Worm (Caenorhabditis elegans): ENCODE data around the gene gst-17.

gst-17 gene

DNA sequence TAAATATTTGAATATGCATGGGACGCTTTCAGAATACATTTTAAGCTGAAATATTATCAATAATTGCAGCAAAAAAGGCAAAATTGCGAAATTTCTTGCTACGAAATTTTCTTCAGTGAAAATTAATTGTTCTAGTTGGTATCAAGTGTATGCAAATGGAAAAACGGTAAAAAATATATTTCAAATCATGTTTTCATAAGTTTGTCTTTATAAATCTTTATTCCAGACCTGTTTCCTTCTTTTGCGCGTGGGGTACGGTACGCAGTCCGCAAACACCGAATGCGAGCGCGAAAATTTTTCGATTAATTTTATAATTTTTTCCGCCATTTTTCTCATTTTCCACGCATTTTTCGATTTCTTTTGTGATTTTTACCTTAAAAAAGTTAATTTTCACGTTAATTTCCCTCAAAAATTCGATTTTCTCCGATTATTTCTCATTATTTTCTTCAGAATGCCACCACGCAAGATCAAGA is 34.0 kb downstream of the gst-17 start, which contains the start of the genes fbxc-23 and csc-1 (continued):
- TF ChIP-seq unc-130 (tag; optimal IDR thresholded peaks at IDR 0.05) (peak; percentile 52), zip-4 (GFP tag; optimal IDR thresholded peaks at IDR 0.05) (no peak), efl-1 (optimal IDR thresholded peaks at IDR 0.05) (peak; percentile 93 to 96), efl-1 (GFP tag; optimal IDR thresholded peaks at IDR 0.05 in 1 of 2) (peak; percentile 95 to 99), snu-23 (GFP tag; optimal IDR thresholded peaks at IDR 0.05) (peak; percentile 73), ceh-90 (tag; optimal IDR thresholded peaks at IDR 0.05) (no peak), elt-3 (tag; optimal IDR thresholded peaks at IDR 0.05) (peak in 1 of 6 experiments; percentile 67), fos-1 (tag; optimal IDR thresholded peaks at IDR 0.05) (no peak), F16B12.6 (tag; optimal IDR thresholded peaks at IDR 0.05) (peak; percentile 92), ceh-82 (tag; optimal IDR thresholded peaks at IDR 0.05) (peak; percentile 20 to 42 (median 28)), irx-1 (tag; optimal IDR thresholded peaks at IDR 0.05) (peak; percentile 53), fkh-8 (tag; optimal IDR thresholded peaks at IDR 0.05) (peak; percentile 25), pqm-1 (tag; optimal IDR thresholded peaks at IDR 0.05) (no peak), lin-35 (GFP tag; optimal IDR thresholded peaks at IDR 0.05) (peak; percentile 89 to 95), nhr-76 (tag; optimal IDR thresholded peaks at IDR 0.05) (no peak), fkh-10 (GFP tag; optimal IDR thresholded peaks at IDR 0.05) (no peak), nhr-20 (tag; optimal IDR thresholded peaks at IDR 0.05) (peak; percentile 60), unc-30 (tag; optimal IDR thresholded peaks at IDR 0.05) (no peak), nhr-77 (tag; optimal IDR thresholded peaks at IDR 0.05) (peak; percentile 21), swsn-7 (tag; optimal IDR thresholded peaks at IDR 0.05) (peak; percentile 48), grh-1 (GFP tag; IDR thresholded peaks at IDR 0.05) (peak; percentile 48; the same call in 1 of the 2 replicates), nhr-47 (tag; optimal IDR thresholded peaks at IDR 0.05) (peak; percentile 51), ets-5 (GFP tag; IDR thresholded peaks at IDR 0.05) (no peak), hpl-2 (GFP tag; optimal IDR thresholded peaks at IDR 0.05) (no peak), lsy-2 (tag; optimal IDR thresholded peaks at IDR 0.05) (peak; percentile 97 to 99), rnt-1 (tag; optimal IDR thresholded peaks at IDR 0.05) (peak; percentile 36), pag-3 (tag; optimal IDR thresholded peaks at IDR 0.05; ENCODE audit: borderline replicate concordance, insufficient read depth) (no peak), C16A3.4 (tag; optimal IDR thresholded peaks at IDR 0.05) (peak; percentile 59), aha-1 (tag; optimal IDR thresholded peaks at IDR 0.05) (no peak)

DNA sequence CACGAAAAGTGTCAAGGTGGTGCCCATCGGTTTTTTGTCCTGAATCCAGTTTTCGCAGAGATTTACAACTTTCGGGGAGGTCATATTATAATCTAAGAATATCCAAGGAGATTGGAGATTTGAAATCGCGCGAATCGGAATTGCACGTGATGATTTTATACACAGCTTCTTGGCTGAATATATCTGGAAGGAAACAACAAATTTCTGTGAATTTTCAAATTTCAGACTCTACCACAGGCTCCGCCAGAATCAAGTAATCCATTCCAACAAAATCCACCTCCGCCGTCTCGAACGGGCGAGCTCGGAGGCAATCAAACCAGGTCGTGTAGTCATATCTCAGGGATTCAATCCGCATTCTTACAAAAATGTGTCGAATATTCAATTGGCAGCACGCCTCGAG is 35.3 kb downstream of the gst-17 start:
- TF ChIP-seq C16A3.4 (tag; optimal IDR thresholded peaks at IDR 0.05) (no peak), sup-37 (GFP tag; optimal IDR thresholded peaks at IDR 0.05) (no peak), ceh-90 (tag; optimal IDR thresholded peaks at IDR 0.05) (no peak), nhr-11 (tag; optimal IDR thresholded peaks at IDR 0.05) (no peak), mef-2 (tag; optimal IDR thresholded peaks at IDR 0.05) (no peak), ces-1 (GFP tag; optimal IDR thresholded peaks at IDR 0.05) (no peak), nhr-85 (tag) (no peak), ceh-82 (tag; optimal IDR thresholded peaks at IDR 0.05) (no peak), aly-2 (tag; optimal IDR thresholded peaks at IDR 0.05) (no peak), fkh-8 (tag; optimal IDR thresholded peaks at IDR 0.05) (no peak), snu-23 (GFP tag; optimal IDR thresholded peaks at IDR 0.05) (no peak), lin-15B (tag; optimal IDR thresholded peaks at IDR 0.05) (no peak), ztf-11 (tag; optimal IDR thresholded peaks at IDR 0.05) (no peak), unc-130 (tag; optimal IDR thresholded peaks at IDR 0.05) (no peak), unc-86 (tag; optimal IDR thresholded peaks at IDR 0.05) (no peak)

DNA sequence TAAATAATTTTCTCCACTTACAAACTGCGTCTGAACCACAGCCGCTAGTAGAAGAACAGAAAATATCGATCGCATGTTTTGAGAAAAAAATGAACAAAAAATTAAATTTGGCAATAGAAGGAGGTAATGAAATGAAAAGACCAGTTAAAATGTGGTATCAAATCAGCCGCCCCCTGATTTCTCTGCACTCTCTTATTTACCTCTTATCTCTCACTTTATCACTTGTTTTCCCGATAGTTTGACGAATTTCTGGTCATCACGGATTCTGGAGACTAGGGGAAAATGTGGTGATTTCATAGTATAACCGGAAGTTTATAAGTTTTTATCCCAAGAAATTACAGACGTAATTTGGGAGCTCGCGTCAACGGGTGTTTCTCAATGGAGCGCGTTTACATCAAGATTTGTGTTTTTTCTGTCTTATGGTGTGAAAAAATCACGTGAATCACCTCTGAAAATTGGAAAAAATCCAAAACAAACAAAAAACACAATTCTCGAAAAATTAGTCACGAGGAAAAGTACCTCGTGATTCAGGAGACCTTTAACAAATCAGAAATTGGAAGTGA is 36.9 kb downstream of the gst-17 start, which contains the start of gene clec-146:
Gene clec-146 (minus strand): TSS at position 116 of the 563 bp plus-strand sequence.
- TF ChIP-seq nhr-19 (GFP tag; conservative IDR thresholded peaks at IDR 0.05) (0 out of 2 replicates have a peak, but pooled peaks have one; percentile 17), elt-3 (tag; optimal IDR thresholded peaks at IDR 0.05) (peak in 1 of 6 experiments; percentile 55), blmp-1 (tag; optimal IDR thresholded peaks at IDR 0.05) (peak; percentile 9), nhr-85 (tag) (peak; percentile 68), lsy-2 (tag; optimal IDR thresholded peaks at IDR 0.05) (peak in 1 of 2 experiments; percentile 25), xbp-1 (tag; optimal IDR thresholded peaks at IDR 0.05) (no peak), lin-15B (tag; optimal IDR thresholded peaks at IDR 0.05) (no peak), efl-1 (optimal IDR thresholded peaks at IDR 0.05) (no peak), efl-1 (GFP tag; optimal IDR thresholded peaks at IDR 0.05 in 1 of 2) (peak in 1 of 2 experiments; percentile 92)
